Worm (Caenorhabditis elegans) whole organism, late embryonic: Measurements from ENCODE around the gene lgc-55.
A peak's percentile ranks its signal among the peaks of the same experiment; 100 is the strongest.

ENCODE experiments used
- C08G9.2 ChIP-seq: sonication (generic microtip); optimal IDR thresholded peaks from 2 replicates; lab custom pipeline; 2016; ENCODE audit warnings: mild to moderate bottlenecking, missing genetic modification characterization, moderate library complexity, missing compliant biosample characterization
- F13H6.1 ChIP-seq: sonication (generic microtip); optimal IDR thresholded peaks from 2 replicates; lab custom pipeline; 2016; ENCODE audit warnings: missing genetic modification characterization, missing compliant biosample characterization
- K02D7.2 ChIP-seq: sonication (generic microtip); optimal IDR thresholded peaks from 2 replicates; lab custom pipeline; 2017; ENCODE audit warnings: mild to moderate bottlenecking, missing genetic modification characterization, missing compliant biosample characterization
- K09A11.1 ChIP-seq: sonication (generic microtip); optimal IDR thresholded peaks from 2 replicates; lab custom pipeline; 2017; ENCODE audit warnings: antibody characterized with exemption, mild to moderate bottlenecking, missing genetic modification characterization, missing compliant biosample characterization; ENCODE audit not compliant: insufficient read depth
- T23F11.4 ChIP-seq: fragments of 200-800 bp; sonication (Bioruptor generic); optimal IDR thresholded peaks from 2 replicates; lab custom pipeline; 2018; ENCODE audit warnings: mild to moderate bottlenecking, missing genetic modification characterization, missing compliant biosample characterization
- Y22D7AL.16 ChIP-seq: sonication (generic microtip); optimal IDR thresholded peaks from 2 replicates; lab custom pipeline; 2016; ENCODE audit warnings: missing genetic modification characterization, missing compliant biosample characterization
- ama-1 ChIP-seq: fragments of 150-350 bp; optimal IDR thresholded peaks from 2 replicates; lab custom pipeline; 2014
- ceh-14 ChIP-seq: sonication (generic microtip); optimal IDR thresholded peaks from 2 replicates; lab custom pipeline; 2016; ENCODE audit warnings: missing genotype, missing genetic modification characterization, missing compliant biosample characterization
- ceh-18 ChIP-seq: sonication (generic microtip); optimal IDR thresholded peaks from 2 replicates; lab custom pipeline; 2016; ENCODE audit warnings: missing genetic modification characterization, missing compliant biosample characterization
- ceh-31 ChIP-seq: sonication (generic microtip); optimal IDR thresholded peaks from 2 replicates; lab custom pipeline; 2016; ENCODE audit warnings: missing genetic modification characterization, missing compliant biosample characterization
- che-1 ChIP-seq: sonication (generic microtip); optimal IDR thresholded peaks from 2 replicates; lab custom pipeline; 2016; ENCODE audit warnings: mild to moderate bottlenecking, missing genetic modification characterization, missing compliant biosample characterization
- elt-2 ChIP-seq: sonication (generic microtip); optimal IDR thresholded peaks from 2 replicates; lab custom pipeline; 2016; ENCODE audit warnings: missing genetic modification reagents, missing genetic modification characterization, missing compliant biosample characterization
- elt-4 ChIP-seq: sonication (generic microtip); optimal IDR thresholded peaks from 2 replicates; lab custom pipeline; 2016; ENCODE audit warnings: missing genetic modification characterization, missing compliant biosample characterization
- ets-4 ChIP-seq: sonication (generic microtip); optimal IDR thresholded peaks from 2 replicates; lab custom pipeline; 2016; ENCODE audit warnings: missing genetic modification characterization, missing compliant biosample characterization
- eyg-1 ChIP-seq: sonication (generic microtip); optimal IDR thresholded peaks from 2 replicates; lab custom pipeline; 2016; ENCODE audit warnings: missing genotype, missing genetic modification characterization, missing compliant biosample characterization
- fax-1 ChIP-seq: sonication (generic microtip); optimal IDR thresholded peaks from 2 replicates; lab custom pipeline; 2016; ENCODE audit warnings: missing genotype, missing genetic modification characterization, missing compliant biosample characterization
- fkh-6 ChIP-seq: sonication (generic microtip); optimal IDR thresholded peaks from 2 replicates; lab custom pipeline; 2016; ENCODE audit warnings: missing genetic modification characterization, missing compliant biosample characterization
- gmeb-2 ChIP-seq: sonication (generic microtip); optimal IDR thresholded peaks from 2 replicates; lab custom pipeline; 2016; ENCODE audit warnings: missing genetic modification characterization, inconsistent platforms, missing compliant biosample characterization
- hlh-13 ChIP-seq: fragments of 200-800 bp; sonication (Bioruptor generic); optimal IDR thresholded peaks from 2 replicates; lab custom pipeline; 2018; ENCODE audit warnings: mild to moderate bottlenecking, missing genetic modification characterization, missing compliant biosample characterization
- hlh-15 ChIP-seq: sonication (generic microtip); optimal IDR thresholded peaks from 2 replicates; lab custom pipeline; 2016; ENCODE audit warnings: missing genetic modification characterization, missing compliant biosample characterization
- hlh-30 ChIP-seq: sonication (generic microtip); optimal IDR thresholded peaks from 2 replicates; lab custom pipeline; 2017; ENCODE audit warnings: antibody characterized with exemption, missing genetic modification characterization, missing compliant biosample characterization; ENCODE audit not compliant: insufficient read depth
- hlh-8 ChIP-seq: sonication (generic microtip); optimal IDR thresholded peaks from 2 replicates; lab custom pipeline; 2016; ENCODE audit warnings: missing genotype, missing genetic modification characterization, missing compliant biosample characterization
- lin-11 ChIP-seq: fragments of 200-800 bp; sonication (Bioruptor generic); optimal IDR thresholded peaks from 2 replicates; lab custom pipeline; 2018; ENCODE audit warnings: mild to moderate bottlenecking, missing genetic modification characterization, missing compliant biosample characterization
- madf-2 ChIP-seq: sonication (generic microtip); optimal IDR thresholded peaks from 2 replicates; lab custom pipeline; 2017; ENCODE audit warnings: missing genetic modification characterization, missing compliant biosample characterization
- mec-3 ChIP-seq: sonication (generic microtip); optimal IDR thresholded peaks from 2 replicates; lab custom pipeline; 2016; ENCODE audit warnings: borderline replicate concordance, missing genetic modification characterization, missing compliant biosample characterization
- nhr-232 ChIP-seq: sonication (generic microtip); optimal IDR thresholded peaks from 2 replicates; lab custom pipeline; 2016; ENCODE audit warnings: missing genetic modification characterization, missing compliant biosample characterization
- odd-2 ChIP-seq: sonication (generic microtip); optimal IDR thresholded peaks from 2 replicates; lab custom pipeline; 2017; ENCODE audit warnings: antibody characterized with exemption, mild to moderate bottlenecking, missing genetic modification characterization, missing compliant biosample characterization
- pag-3 ChIP-seq: sonication (generic microtip); optimal IDR thresholded peaks from 2 replicates; lab custom pipeline; 2016; ENCODE audit warnings: missing compliant biosample characterization, missing genetic modification characterization, borderline replicate concordance
- pat-9 ChIP-seq: fragments of 200-800 bp; sonication (Bioruptor generic); optimal IDR thresholded peaks from 2 replicates; lab custom pipeline; 2018; ENCODE audit warnings: mild to moderate bottlenecking, missing genetic modification characterization, moderate library complexity, missing compliant biosample characterization
- pax-1 ChIP-seq: fragments of 150-350 bp; optimal IDR thresholded peaks from 2 replicates; lab custom pipeline; 2014; ENCODE audit warnings: missing biosample characterization, missing genetic modification characterization
- pha-2 ChIP-seq: sonication (generic microtip); optimal IDR thresholded peaks from 2 replicates; lab custom pipeline; 2017; ENCODE audit warnings: mild to moderate bottlenecking, missing genetic modification characterization, missing compliant biosample characterization
- pha-4 ChIP-seq: fragments of 150-350 bp; optimal IDR thresholded peaks from 2 replicates; lab custom pipeline; 2018; ENCODE audit warnings: missing biosample characterization, missing genetic modification reagents, missing genetic modification characterization
- pqm-1 ChIP-seq: sonication (generic microtip); optimal IDR thresholded peaks from 2 replicates; lab custom pipeline; 2016; ENCODE audit warnings: missing genetic modification characterization, missing compliant biosample characterization
- pros-1 ChIP-seq: fragments of 150-350 bp; optimal IDR thresholded peaks from 2 replicates; lab custom pipeline; 2014; ENCODE audit warnings: missing biosample characterization, missing genetic modification reagents, missing genetic modification characterization
- ref-2 ChIP-seq: sonication (generic microtip); optimal IDR thresholded peaks from 2 replicates; lab custom pipeline; 2016; ENCODE audit warnings: missing genetic modification characterization, missing compliant biosample characterization
- rnt-1 ChIP-seq: sonication (generic microtip); optimal IDR thresholded peaks from 2 replicates; lab custom pipeline; 2016; ENCODE audit warnings: missing genetic modification characterization, missing compliant biosample characterization
- sdc-2 ChIP-seq: sonication (generic microtip); optimal IDR thresholded peaks from 2 replicates; lab custom pipeline; 2016; ENCODE audit warnings: missing genotype, missing genetic modification characterization, missing compliant biosample characterization
- sox-2 ChIP-seq: fragments of 200-800 bp; sonication (Bioruptor generic); IDR thresholded peaks from 2 replicates; pipeline ENCODE4 v1.3.6; 2022; ENCODE audit warnings: missing genetic modification reagents, missing genetic modification characterization, missing compliant biosample characterization
- sox-4 ChIP-seq: sonication (generic microtip); optimal IDR thresholded peaks from 2 replicates; lab custom pipeline; 2017; ENCODE audit warnings: mild to moderate bottlenecking, missing genetic modification characterization, inconsistent platforms, missing compliant biosample characterization
- tbx-7 ChIP-seq: sonication (generic microtip); optimal IDR thresholded peaks from 2 replicates; lab custom pipeline; 2016; ENCODE audit warnings: missing genotype, missing genetic modification characterization, missing compliant biosample characterization
- ttx-3 ChIP-seq: sonication (generic microtip); optimal IDR thresholded peaks from 2 replicates; lab custom pipeline; 2016; ENCODE audit warnings: missing genetic modification reagents, missing genetic modification characterization, missing compliant biosample characterization
- unc-3 ChIP-seq, 2 experiments: fragments of 200-800 bp in 1 of 2; sonication (Bioruptor generic) in 1 of 2; sonication (generic microtip) in 1 of 2; conservative IDR thresholded peaks in 1 of 2; optimal IDR thresholded peaks in 1 of 2; 2 replicates each; pipeline versions ENCODE4 v1.3.6 to Lab custom; 2016 to 2022; ENCODE audit warnings: missing compliant biosample characterization in 2 of 2, missing genetic modification characterization in 2 of 2, missing genetic modification reagents in 1 of 2
- unc-55 ChIP-seq: sonication (generic microtip); optimal IDR thresholded peaks from 2 replicates; lab custom pipeline; 2017; ENCODE audit warnings: missing biosample characterization, missing genetic modification reagents, missing genetic modification characterization
- unc-86 ChIP-seq: sonication (generic microtip); optimal IDR thresholded peaks from 2 replicates; lab custom pipeline; 2016; ENCODE audit warnings: missing genetic modification characterization, missing compliant biosample characterization
- zip-5 ChIP-seq: sonication (generic microtip); optimal IDR thresholded peaks from 2 replicates; lab custom pipeline; 2016; ENCODE audit warnings: missing genetic modification characterization, missing compliant biosample characterization
- ztf-16 ChIP-seq: sonication (generic microtip); optimal IDR thresholded peaks from 2 replicates; lab custom pipeline; 2017; ENCODE audit warnings: missing genetic modification characterization, missing compliant biosample characterization

The lgc-55 gene

DNA sequence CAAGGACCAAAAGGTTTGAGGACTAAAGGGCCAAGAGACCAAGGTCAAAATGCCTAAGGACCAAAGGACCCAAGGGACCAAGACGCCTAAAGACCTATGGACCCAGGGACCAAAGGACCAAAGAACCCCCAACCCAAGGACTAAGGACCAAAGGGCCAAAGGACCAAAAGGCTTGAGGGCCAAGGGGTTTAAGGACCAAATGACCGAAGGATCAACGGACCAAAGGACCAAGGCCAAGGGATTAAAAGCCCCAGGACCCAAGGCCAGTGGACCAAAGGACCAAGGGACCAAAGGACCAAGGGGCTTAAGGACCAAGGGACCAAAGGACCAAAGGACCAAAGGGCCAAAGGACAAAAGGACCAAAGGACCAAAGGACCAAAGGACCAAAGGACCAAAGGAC lies 23.1 kb upstream of the lgc-55 start:
- TF ChIP-seq sox-4 (tag; lab: Kevin White, UChicago) = no peak
- peak; percentile 59 for TF ChIP-seq pag-3 (tag; lab: Kevin White, UChicago)

- no peak for TF ChIP-seq hlh-15 (tag; lab: Kevin White, UChicago)
- no peak for TF ChIP-seq elt-2 (tag; lab: Kevin White, UChicago)
- TF ChIP-seq ztf-16 = no peak
- no peak for TF ChIP-seq unc-3 (GFP tag; conservative IDR thresholded peaks at IDR 0.05; lab: Robert Waterston, UW)
- TF ChIP-seq unc-3 (tag; optimal IDR thresholded peaks at IDR 0.05; lab: Kevin White, UChicago) = no peak
- no peak for TF ChIP-seq hlh-8 (tag; lab: Kevin White, UChicago)
- no peak for TF ChIP-seq gmeb-2 (tag; lab: Kevin White, UChicago)
- no peak for TF ChIP-seq ama-1 (lab: Kevin White, UChicago)
- no peak for TF ChIP-seq sox-2 (GFP tag; lab: Robert Waterston, UW)
- no peak for TF ChIP-seq mec-3 (tag; lab: Kevin White, UChicago)
- no peak for TF ChIP-seq ceh-31 (tag; lab: Kevin White, UChicago)
- TF ChIP-seq ceh-14 (tag; lab: Kevin White, UChicago) = no peak
- no peak for TF ChIP-seq pha-2 (tag; lab: Kevin White, UChicago)
- TF ChIP-seq ref-2 (tag; lab: Kevin White, UChicago) = no peak
- no peak for TF ChIP-seq lin-11
- TF ChIP-seq che-1 = no peak
- no peak for TF ChIP-seq nhr-232 (tag; lab: Kevin White, UChicago)
- TF ChIP-seq unc-55 (GFP tag; lab: Kevin White, UChicago) = no peak
These were observed 22.2 kb upstream of the lgc-55 start for ce11 chrV:20000639-20001038.

ce11 chrV:20002194-20002593 lies 20.7 kb upstream of the lgc-55 start:
- no peak for TF ChIP-seq Y22D7AL.16 (tag; lab: Kevin White, UChicago)
- no peak for TF ChIP-seq elt-4 (tag; lab: Kevin White, UChicago)
- TF ChIP-seq ceh-18 = no peak
- TF ChIP-seq T23F11.4 (GFP tag; lab: Kevin White, UChicago) = no peak
- TF ChIP-seq pha-2 (tag; lab: Kevin White, UChicago) = no peak
- TF ChIP-seq che-1 = no peak
- TF ChIP-seq fax-1 (tag; lab: Kevin White, UChicago) = no peak
- no peak for TF ChIP-seq K02D7.2 (tag; lab: Kevin White, UChicago)
- TF ChIP-seq ama-1 (lab: Kevin White, UChicago) = no peak
- TF ChIP-seq tbx-7 (tag; lab: Kevin White, UChicago) = no peak

DNA sequence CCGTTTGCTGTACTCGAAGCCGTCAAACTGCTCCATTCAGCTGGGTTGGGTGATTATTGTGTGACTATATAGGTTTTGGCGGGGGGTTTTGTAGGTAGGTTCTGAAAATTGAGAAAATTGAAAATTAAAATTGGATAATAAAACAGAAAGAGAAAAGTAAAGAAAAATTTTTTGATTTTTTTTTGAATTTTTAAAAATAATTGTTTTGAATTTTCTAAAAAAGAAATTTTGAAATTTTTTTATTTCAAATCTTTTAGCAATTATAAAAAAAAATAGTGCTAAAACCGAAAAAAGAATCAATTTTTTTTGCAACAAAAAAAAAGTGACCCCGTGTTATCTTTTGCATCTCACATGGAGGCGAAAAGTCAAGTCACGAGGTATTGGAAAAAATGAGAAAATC lies 18.5 kb upstream of the lgc-55 start, which contains the start of gene unc-51:
TSS of gene unc-51 (minus strand) at position 101 of the 400 bp plus-strand sequence.
- no peak for TF ChIP-seq fkh-6 (tag; lab: Kevin White, UChicago)

ce11 chrV:20005724-20006132 lies 17.1 kb upstream of the lgc-55 start:
- TF ChIP-seq eyg-1 = no peak
- no peak for TF ChIP-seq ets-4
- no peak for TF ChIP-seq K02D7.2 (tag; lab: Kevin White, UChicago)
- TF ChIP-seq ama-1 (lab: Kevin White, UChicago) = no peak
- TF ChIP-seq rnt-1 (tag; lab: Kevin White, UChicago) = no peak
- TF ChIP-seq sdc-2 (tag; lab: Kevin White, UChicago) = peak; percentile 41
- TF ChIP-seq pat-9 (tag; lab: Kevin White, UChicago) = no peak
- TF ChIP-seq zip-5 (tag; lab: Kevin White, UChicago) = no peak
- TF ChIP-seq unc-86 (tag; lab: Kevin White, UChicago) = no peak
- TF ChIP-seq pax-1 = no peak
- TF ChIP-seq madf-2 (tag; lab: Kevin White, UChicago) = no peak
- TF ChIP-seq hlh-30 = peak; percentile 94
- TF ChIP-seq pqm-1 (tag; lab: Kevin White, UChicago) = no peak
- no peak for TF ChIP-seq pha-4
- no peak for TF ChIP-seq elt-2 (tag; lab: Kevin White, UChicago)
- TF ChIP-seq odd-2 = no peak
- TF ChIP-seq ttx-3 (tag; lab: Kevin White, UChicago) = no peak
- TF ChIP-seq hlh-13 (GFP tag; lab: Kevin White, UChicago) = no peak
- TF ChIP-seq pros-1 = no peak
- no peak for TF ChIP-seq C08G9.2 (tag; lab: Kevin White, UChicago)
- no peak for TF ChIP-seq lin-11
- no peak for TF ChIP-seq K09A11.1 (tag; lab: Kevin White, UChicago)
- TF ChIP-seq tbx-7 (tag; lab: Kevin White, UChicago) = no peak
- TF ChIP-seq F13H6.1 (tag; lab: Kevin White, UChicago) = no peak
